Fruit fly (Drosophila melanogaster) whole organism, embryonic: ENCODE measurements around the gene SelG.

Source experiments
- Atf3 ChIP-seq: fragments of 200-800 bp; sonication (Bioruptor generic); optimal IDR thresholded peaks from 3 replicates; lab custom pipeline; 2016; ENCODE audit warnings: missing biosample characterization, missing genetic modification characterization
- CG10209 ChIP-seq: fragments of 200-800 bp; sonication (Bioruptor generic); optimal IDR thresholded peaks from 3 replicates; lab custom pipeline; 2017; ENCODE audit warnings: missing biosample characterization, mild to moderate bottlenecking, missing genetic modification characterization, missing genetic modification reagents
- CG10267 ChIP-seq: fragments of 200-800 bp; sonication (Bioruptor generic); optimal IDR thresholded peaks from 2 replicates; lab custom pipeline; 2018; ENCODE audit warnings: missing biosample characterization, mild to moderate bottlenecking, missing genetic modification characterization, moderate library complexity
- CG10565 ChIP-seq: fragments of 200-800 bp; sonication (Bioruptor generic); optimal IDR thresholded peaks from 3 replicates; lab custom pipeline; 2016; ENCODE audit warnings: missing biosample characterization, mild to moderate bottlenecking, missing genetic modification characterization
- CG12769 ChIP-seq: fragments of 200-800 bp; sonication (Bioruptor generic); optimal IDR thresholded peaks from 2 replicates; lab custom pipeline; 2019; ENCODE audit warnings: missing biosample characterization, mild to moderate bottlenecking, missing genetic modification characterization, moderate library complexity
- CG12942 ChIP-seq: fragments of 200-800 bp; sonication (Bioruptor generic); optimal IDR thresholded peaks from 3 replicates; lab custom pipeline; 2016; ENCODE audit warnings: missing biosample characterization, missing genetic modification characterization
- CG13424 ChIP-seq: fragments of 200-800 bp; sonication (Bioruptor generic); optimal IDR thresholded peaks from 2 replicates; lab custom pipeline; 2019; ENCODE audit warnings: missing biosample characterization, mild to moderate bottlenecking, missing genetic modification characterization, moderate library complexity
- CG13894 ChIP-seq: fragments of 200-800 bp; sonication (Bioruptor generic); optimal IDR thresholded peaks from 3 replicates; lab custom pipeline; 2018; ENCODE audit warnings: missing biosample characterization, mild to moderate bottlenecking, missing genetic modification characterization, moderate library complexity
- CG15269 ChIP-seq: fragments of 200-800 bp; sonication (Bioruptor generic); optimal IDR thresholded peaks from 2 replicates; lab custom pipeline; 2018; ENCODE audit warnings: missing biosample characterization, mild to moderate bottlenecking, missing genetic modification characterization, moderate library complexity
- CG1602 ChIP-seq: fragments of 200-800 bp; sonication (Bioruptor generic); optimal IDR thresholded peaks from 3 replicates; lab custom pipeline; 2016; ENCODE audit warnings: missing biosample characterization, missing genetic modification characterization
- CG1832 ChIP-seq: fragments of 200-800 bp; sonication (Bioruptor generic); optimal IDR thresholded peaks from 2 replicates; lab custom pipeline; 2017; ENCODE audit warnings: missing biosample characterization, mild to moderate bottlenecking, missing genetic modification characterization, inconsistent platforms
- CG2712 ChIP-seq: fragments of 200-800 bp; optimal IDR thresholded peaks from 3 replicates; lab custom pipeline; 2019; ENCODE audit warnings: missing biosample characterization, mild to moderate bottlenecking, missing genetic modification characterization, moderate library complexity
- CG2889 ChIP-seq: fragments of 200-800 bp; sonication (Bioruptor generic); IDR thresholded peaks from 3 replicates; pipeline ENCODE4 v1.3.6; 2022; ENCODE audit warnings: missing biosample characterization, missing genetic modification characterization
- CG31388 ChIP-seq: fragments of 200-800 bp; sonication (Bioruptor generic); optimal IDR thresholded peaks from 2 replicates; lab custom pipeline; 2016; ENCODE audit warnings: missing biosample characterization, missing genetic modification characterization
- CG33557 ChIP-seq: fragments of 200-800 bp; sonication (Bioruptor generic); optimal IDR thresholded peaks from 2 replicates; lab custom pipeline; 2019; ENCODE audit warnings: missing biosample characterization, mild to moderate bottlenecking, missing genetic modification characterization, moderate library complexity
- CG3995 ChIP-seq: fragments of 200-800 bp; sonication (Bioruptor generic); optimal IDR thresholded peaks from 3 replicates; lab custom pipeline; 2016; ENCODE audit warnings: missing biosample characterization, missing genetic modification characterization
- CG4360 ChIP-seq: fragments of 200-800 bp; sonication (Bioruptor generic); IDR thresholded peaks from 2 replicates; pipeline ENCODE4 v1.3.6; 2022; ENCODE audit warnings: missing biosample characterization, missing genetic modification characterization
- CG4617 ChIP-seq: fragments of 200-800 bp; sonication (Bioruptor generic); optimal IDR thresholded peaks from 3 replicates; lab custom pipeline; 2016; ENCODE audit warnings: missing biosample characterization, missing genetic modification characterization, borderline replicate concordance
- CG6175 ChIP-seq: fragments of 200-800 bp; sonication (Bioruptor generic); IDR thresholded peaks from 3 replicates; pipeline ENCODE4 v1.3.6; 2022; ENCODE audit warnings: missing biosample characterization, missing genetic modification characterization
- CG6254 ChIP-seq: fragments of 200-800 bp; sonication (Bioruptor generic); optimal IDR thresholded peaks from 3 replicates; lab custom pipeline; 2017; ENCODE audit warnings: mild to moderate bottlenecking, missing biosample characterization, missing genetic modification reagents, missing genetic modification characterization
- CG8359 ChIP-seq: fragments of 200-800 bp; sonication (Bioruptor generic); optimal IDR thresholded peaks from 2 replicates; lab custom pipeline; 2017; ENCODE audit warnings: missing biosample characterization, mild to moderate bottlenecking, missing genetic modification characterization, borderline replicate concordance
- CG9876 ChIP-seq: fragments of 200-800 bp; sonication (Bioruptor generic); optimal IDR thresholded peaks from 2 replicates; lab custom pipeline; 2016; ENCODE audit warnings: missing biosample characterization, missing genetic modification characterization
- D19A ChIP-seq: fragments of 200-800 bp; optimal IDR thresholded peaks from 3 replicates; lab custom pipeline; 2019; ENCODE audit warnings: missing biosample characterization, mild to moderate bottlenecking, missing genetic modification characterization, moderate library complexity
- D19B ChIP-seq: fragments of 200-800 bp; sonication (Bioruptor generic); optimal IDR thresholded peaks from 2 replicates; lab custom pipeline; 2017; ENCODE audit warnings: missing biosample characterization, mild to moderate bottlenecking, missing genetic modification characterization
- Drgx ChIP-seq: fragments of 200-800 bp; sonication (Bioruptor generic); IDR thresholded peaks from 2 replicates; pipeline ENCODE4 v1.3.6; 2022; ENCODE audit warnings: missing biosample characterization, missing genetic modification characterization
- Ets97D ChIP-seq: fragments of 200-800 bp; sonication (Bioruptor generic); optimal IDR thresholded peaks from 3 replicates; lab custom pipeline; 2016; ENCODE audit warnings: missing biosample characterization, missing genetic modification characterization
- HLH3B ChIP-seq: fragments of 200-800 bp; sonication (Bioruptor generic); IDR thresholded peaks from 2 replicates; pipeline ENCODE4 v1.3.6; 2022; ENCODE audit warnings: missing biosample characterization, missing genetic modification characterization
- HLHmδ ChIP-seq: fragments of 200-800 bp; sonication (Bioruptor generic); optimal IDR thresholded peaks from 2 replicates; lab custom pipeline; 2018; ENCODE audit warnings: missing biosample characterization, mild to moderate bottlenecking, missing genetic modification characterization, moderate library complexity
- HmgD ChIP-seq: fragments of 200-800 bp; sonication (Bioruptor generic); optimal IDR thresholded peaks from 3 replicates; lab custom pipeline; 2016; ENCODE audit warnings: missing biosample characterization, missing genetic modification characterization
- Hmr ChIP-seq: fragments of 200-800 bp; sonication (Bioruptor generic); optimal IDR thresholded peaks from 3 replicates; lab custom pipeline; 2017; ENCODE audit warnings: mild to moderate bottlenecking, missing biosample characterization, missing genetic modification reagents, missing genetic modification characterization
- Jarid2 ChIP-seq: fragments of 200-800 bp; sonication (Bioruptor generic); optimal IDR thresholded peaks from 3 replicates; lab custom pipeline; 2017; ENCODE audit warnings: mild to moderate bottlenecking, missing biosample characterization, missing genetic modification reagents, missing genetic modification characterization
- Max ChIP-seq: fragments of 200-800 bp; sonication (Bioruptor generic); optimal IDR thresholded peaks from 2 replicates; lab custom pipeline; 2016; ENCODE audit warnings: missing biosample characterization, mild to moderate bottlenecking, missing genetic modification characterization
- Myb ChIP-seq: fragments of 200-800 bp; sonication (Bioruptor generic); optimal IDR thresholded peaks from 2 replicates; lab custom pipeline; 2016; ENCODE audit warnings: missing biosample characterization, missing genetic modification characterization
- Rfx ChIP-seq: fragments of 200-800 bp; sonication (Bioruptor generic); IDR thresholded peaks from 2 replicates; pipeline ENCODE4 v1.3.6; 2022; ENCODE audit warnings: missing biosample characterization, missing genetic modification characterization
- Taf1 ChIP-seq: fragments of 200-800 bp; sonication (Bioruptor generic); IDR thresholded peaks from 2 replicates; pipeline ENCODE4 v1.3.6; 2022; ENCODE audit warnings: missing biosample characterization, missing genetic modification characterization
- chm ChIP-seq: fragments of 200-800 bp; sonication (Bioruptor generic); IDR thresholded peaks from 2 replicates; pipeline ENCODE4 v1.3.6; 2022; ENCODE audit warnings: missing biosample characterization, missing genetic modification characterization
- cwo ChIP-seq: fragments of 200-800 bp; sonication (Bioruptor generic); optimal IDR thresholded peaks from 3 replicates; lab custom pipeline; 2017; ENCODE audit warnings: missing biosample characterization, missing genetic modification characterization, mild to moderate bottlenecking, moderate library complexity, missing genetic modification reagents
- eyg ChIP-seq: fragments of 200-800 bp; sonication (Bioruptor generic); optimal IDR thresholded peaks from 3 replicates; lab custom pipeline; 2016; ENCODE audit warnings: missing biosample characterization, missing genetic modification characterization
- gro ChIP-seq: fragments of 200-800 bp; sonication (Bioruptor generic); optimal IDR thresholded peaks from 2 replicates; lab custom pipeline; 2016; ENCODE audit warnings: missing biosample characterization, missing genetic modification characterization
- her ChIP-seq: fragments of 200-800 bp; sonication (Bioruptor generic); optimal IDR thresholded peaks from 2 replicates; lab custom pipeline; 2016; ENCODE audit warnings: missing biosample characterization, missing genetic modification characterization
- hkb ChIP-seq, 2 experiments: fragments of 200-800 bp in 1 of 2; fragments of >200 bp in 1 of 2; sonication (Bioruptor generic) in 1 of 2; IDR thresholded peaks in 1 of 2; optimal IDR thresholded peaks in 1 of 2; 2 replicates each; pipeline versions ENCODE4 v1.3.6 to Lab custom; 2017 to 2022; ENCODE audit warnings: missing biosample characterization in 1 of 2, missing genetic modification characterization in 1 of 2
- mam ChIP-seq: fragments of 200-800 bp; sonication (Bioruptor generic); optimal IDR thresholded peaks from 3 replicates; lab custom pipeline; 2016; ENCODE audit warnings: missing biosample characterization, missing genetic modification characterization
- phol ChIP-seq: fragments of 200-800 bp; sonication (Bioruptor generic); optimal IDR thresholded peaks from 3 replicates; lab custom pipeline; 2018; ENCODE audit warnings: missing biosample characterization, mild to moderate bottlenecking, missing genetic modification characterization, moderate library complexity
- pzg ChIP-seq: fragments of 200-800 bp; sonication (Bioruptor generic); optimal IDR thresholded peaks from 3 replicates; lab custom pipeline; 2018; ENCODE audit warnings: missing biosample characterization, mild to moderate bottlenecking, missing genetic modification characterization, moderate library complexity
- rib ChIP-seq: fragments of 200-800 bp; sonication (Bioruptor generic); IDR thresholded peaks from 2 replicates; pipeline ENCODE4 v1.3.6; 2022; ENCODE audit warnings: missing biosample characterization, missing genetic modification characterization
- sisA ChIP-seq: fragments of 200-800 bp; sonication (Bioruptor generic); IDR thresholded peaks from 2 replicates; pipeline ENCODE4 v1.3.6; 2022; ENCODE audit warnings: missing biosample characterization, missing genetic modification characterization
- slou ChIP-seq: fragments of 200-800 bp; sonication (Bioruptor generic); optimal IDR thresholded peaks from 3 replicates; lab custom pipeline; 2016; ENCODE audit warnings: missing biosample characterization, missing genetic modification characterization
- usp ChIP-seq: fragments of >200 bp; optimal IDR thresholded peaks from 2 replicates; lab custom pipeline; 2017; ENCODE audit warnings: missing biosample characterization, missing genetic modification characterization
- wor ChIP-seq: fragments of 200-800 bp; sonication (Bioruptor generic); IDR thresholded peaks from 2 replicates; pipeline ENCODE4 v1.3.6; 2022; ENCODE audit warnings: missing biosample characterization, missing genetic modification characterization
- z ChIP-seq: fragments of 200-800 bp; sonication (Bioruptor generic); IDR thresholded peaks from 3 replicates; pipeline ENCODE4 v1.3.6; 2022; ENCODE audit warnings: missing biosample characterization, missing genetic modification characterization

The SelG gene

dm6 chrX:11915154-11915593 lies 28.1 kb downstream of the SelG start (continued):
- TF ChIP-seq CG13424 (tag; lab: Kevin White, UChicago), result peak; percentile 95
- TF ChIP-seq pzg (GFP tag; lab: Kevin White, UChicago), result no peak
- peak; percentile 97 for TF ChIP-seq CG2712 (tag; lab: Kevin White, UChicago)
- TF ChIP-seq Max (GFP tag; lab: Kevin White, UChicago), result peak; percentile 32
- TF ChIP-seq Myb (GFP tag; lab: Kevin White, UChicago), result peak; percentile 8
- no peak for TF ChIP-seq usp
- TF ChIP-seq HLH3B (GFP tag; lab: Robert Waterston, UW), result peak; percentile 82
- TF ChIP-seq Rfx (GFP tag; lab: Robert Waterston, UW), result peak; percentile 88
- TF ChIP-seq CG4617 (GFP tag; lab: Kevin White, UChicago), result peak; percentile 25
- TF ChIP-seq sisA (GFP tag; lab: Robert Waterston, UW), result peak; percentile 79
- TF ChIP-seq CG6254 (GFP tag; lab: Kevin White, UChicago), result peak; percentile 85
- TF ChIP-seq HLHmδ (GFP tag; lab: Kevin White, UChicago), result no peak
- TF ChIP-seq CG1602 (GFP tag; lab: Kevin White, UChicago), result peak; percentile 79
- peak; percentile 61 for TF ChIP-seq rib (GFP tag; lab: Robert Waterston, UW)
- peak; percentile 92 for TF ChIP-seq CG33557 (GFP tag; lab: Kevin White, UChicago)
- TF ChIP-seq D19B (GFP tag; lab: Kevin White, UChicago), result peak; percentile 71
- no peak for TF ChIP-seq eyg (GFP tag; lab: Kevin White, UChicago)
- TF ChIP-seq z (GFP tag; lab: Robert Waterston, UW), result no peak
- peak; percentile 71 for TF ChIP-seq Jarid2 (GFP tag; lab: Kevin White, UChicago)
- TF ChIP-seq gro, result no peak
- TF ChIP-seq CG4360 (GFP tag; lab: Robert Waterston, UW), result peak; percentile 51
- peak; percentile 65 for TF ChIP-seq CG12769 (tag; lab: Kevin White, UChicago)
- TF ChIP-seq wor (GFP tag; lab: Robert Waterston, UW), result peak; percentile 81
- peak; percentile 2 for TF ChIP-seq mam (GFP tag; lab: Kevin White, UChicago)
- no peak for TF ChIP-seq Atf3 (GFP tag; lab: Kevin White, UChicago)
- no peak for TF ChIP-seq Ets97D (GFP tag; lab: Kevin White, UChicago)
- peak; percentile 25 for TF ChIP-seq CG3995
- TF ChIP-seq CG1832 (GFP tag; lab: Kevin White, UChicago), result peak; percentile 79
- TF ChIP-seq CG10267 (tag; lab: Kevin White, UChicago), result peak; percentile 87
- TF ChIP-seq CG10209 (GFP tag; lab: Kevin White, UChicago), result peak; percentile 90
- TF ChIP-seq slou (GFP tag; lab: Kevin White, UChicago), result peak; percentile 79
- TF ChIP-seq CG8359 (GFP tag; lab: Kevin White, UChicago), result peak; percentile 64
- no peak for TF ChIP-seq HmgD (GFP tag; lab: Kevin White, UChicago)
- TF ChIP-seq CG12942 (GFP tag; lab: Kevin White, UChicago), result peak; percentile 64
- peak; percentile 77 for TF ChIP-seq cwo
- peak; percentile 94 for TF ChIP-seq CG15269 (tag; lab: Kevin White, UChicago)
- TF ChIP-seq Hmr (GFP tag; lab: Kevin White, UChicago), result peak; percentile 87
- 0 out of 3 replicates have a peak, but pooled peaks have one; percentile 59 for TF ChIP-seq CG2889 (GFP tag; lab: Robert Waterston, UW)
- TF ChIP-seq CG31388, result peak; percentile 6
- no peak for TF ChIP-seq CG9876
- TF ChIP-seq D19A (tag; lab: Kevin White, UChicago), result peak; percentile 90
- TF ChIP-seq chm, result no peak
- no peak for TF ChIP-seq hkb (optimal IDR thresholded peaks at IDR 0.05; lab: Kevin White, UChicago)
- TF ChIP-seq hkb (GFP tag; IDR thresholded peaks at IDR 0.05; lab: Robert Waterston, UW), result peak; percentile 88
- peak; percentile 59; the same call in 1 of the 2 replicates for TF ChIP-seq Taf1 (GFP tag; lab: Robert Waterston, UW)
- no peak for TF ChIP-seq her (GFP tag; lab: Kevin White, UChicago)
- TF ChIP-seq CG6175, result peak; percentile 92
- peak; percentile 93 for TF ChIP-seq phol (tag; lab: Kevin White, UChicago)
- peak; percentile 85 for TF ChIP-seq Drgx (GFP tag; lab: Robert Waterston, UW)
- no peak for TF ChIP-seq CG10565 (GFP tag; lab: Kevin White, UChicago)
- peak; percentile 73 for TF ChIP-seq CG13894 (tag; lab: Kevin White, UChicago)
